Worm (Caenorhabditis elegans): ENCODE data around the gene C47E12.13.

- no peak for TF ChIP-seq zip-2 (tag; optimal IDR thresholded peaks at IDR 0.05)
- TF ChIP-seq dmd-6 (GFP tag; IDR thresholded peaks at IDR 0.05) = no peak
- no peak for TF ChIP-seq ceh-28 (tag; optimal IDR thresholded peaks at IDR 0.05)
- no peak for TF ChIP-seq nhr-237 (tag; optimal IDR thresholded peaks at IDR 0.05)
- no peak for TF ChIP-seq pqm-1 (tag; optimal IDR thresholded peaks at IDR 0.05)
- TF ChIP-seq nhr-10 (tag; optimal IDR thresholded peaks at IDR 0.05) = no peak
These were observed 13.1 kb downstream of the C47E12.13 start for ce11 chrIV:9993403-9994132.
